Worm (Caenorhabditis elegans): ENCODE measurements around the gene F56C4.1.

Gene F56C4.1

DNA sequence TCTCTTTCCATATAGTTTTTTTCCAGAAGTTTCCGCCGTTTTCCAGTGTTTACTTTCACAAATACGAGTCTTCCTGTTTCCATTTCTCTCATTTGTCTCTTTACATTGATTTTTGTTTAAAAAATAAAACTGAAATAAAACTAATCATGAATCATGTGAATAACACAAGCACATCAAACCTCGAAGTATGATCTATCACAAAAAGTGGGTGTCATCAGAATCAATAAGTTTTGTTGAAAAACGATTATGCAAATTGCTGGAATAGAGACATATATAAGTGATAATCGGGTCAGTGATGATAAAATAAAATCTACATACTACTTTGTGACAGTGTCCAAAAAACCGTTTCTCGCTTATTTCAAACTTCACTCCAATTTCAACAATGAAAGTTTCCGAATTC is 15.9 kb upstream of the F56C4.1 start, which contains the start of gene R09H10.7:
Gene R09H10.7 (plus strand): TSS at position 301 of the 400 bp plus-strand sequence.
- no peak for TF ChIP-seq unc-130 (GFP tag; optimal IDR thresholded peaks at IDR 0.05)
- no peak for TF ChIP-seq dpff-1 (tag; optimal IDR thresholded peaks at IDR 0.05)
- TF ChIP-seq snpc-3.4 (tag; optimal IDR thresholded peaks at IDR 0.05) = no peak
- no peak for TF ChIP-seq F33H1.4 (GFP tag; IDR thresholded peaks at IDR 0.05)
- TF ChIP-seq fkh-3 (tag; optimal IDR thresholded peaks at IDR 0.05) = no peak
- TF ChIP-seq B0336.3 (GFP tag; IDR thresholded peaks at IDR 0.05) = peak; percentile 47; the same call in 1 of the 2 replicates

ce11 chrIV:10628724-10629123 is 8.0 kb upstream of the F56C4.1 start, which contains the start of gene R09H10.5:
Gene R09H10.5, minus strand, starts transcription at chrIV:10628829.
- TF ChIP-seq ztf-6 (GFP tag; IDR thresholded peaks at IDR 0.05) (no peak), nhr-80 (tag; optimal IDR thresholded peaks at IDR 0.05) (peak; percentile 51)

ce11 chrIV:10630953-10631554 is 5.7 kb upstream of the F56C4.1 start, which contains the start of gene F56C4.4:
Gene F56C4.4, minus strand, starts transcription at chrIV:10631267.
- TF ChIP-seq attf-5 (GFP tag; optimal IDR thresholded peaks at IDR 0.05) = no peak
- TF ChIP-seq lsy-27 (tag; optimal IDR thresholded peaks at IDR 0.05; ENCODE audit: borderline replicate concordance, insufficient read depth) = no peak
- no peak for TF ChIP-seq nhr-179 (tag; optimal IDR thresholded peaks at IDR 0.05)
- peak; percentile 53 for TF ChIP-seq unc-62 (GFP tag; optimal IDR thresholded peaks at IDR 0.05)
- no peak for TF ChIP-seq tbx-9 (tag; optimal IDR thresholded peaks at IDR 0.05; ENCODE audit: borderline replicate concordance)
- peak; percentile 13 for TF ChIP-seq ztf-22 (GFP tag; optimal IDR thresholded peaks at IDR 0.05)
- TF ChIP-seq zim-3 (tag; optimal IDR thresholded peaks at IDR 0.05) = no peak
- TF ChIP-seq madf-8 (GFP tag; conservative IDR thresholded peaks at IDR 0.05) = no peak
- TF ChIP-seq snpc-4 (GFP tag; optimal IDR thresholded peaks at IDR 0.05) = no peak
- no peak for TF ChIP-seq snpc-4 (tag; optimal IDR thresholded peaks at IDR 0.05)
- TF ChIP-seq let-607 (tag; optimal IDR thresholded peaks at IDR 0.05) = peak; percentile 69 to 81
- no peak for TF ChIP-seq ztf-26 (tag; optimal IDR thresholded peaks at IDR 0.05)
- TF ChIP-seq nfya-2 (GFP tag; IDR thresholded peaks at IDR 0.05) = no peak
- no peak for TF ChIP-seq somi-1 (GFP tag; optimal IDR thresholded peaks at IDR 0.05)
- TF ChIP-seq ceh-40 (GFP tag; IDR thresholded peaks at IDR 0.05) = no peak
- peak; percentile 32 for TF ChIP-seq atf-7 (tag; optimal IDR thresholded peaks at IDR 0.05)
- TF ChIP-seq F55B11.4 (tag; optimal IDR thresholded peaks at IDR 0.05; ENCODE audit: borderline replicate concordance, insufficient read depth) = no peak
- TF ChIP-seq nhr-80 (tag; optimal IDR thresholded peaks at IDR 0.05) = peak; percentile 92

DNA sequence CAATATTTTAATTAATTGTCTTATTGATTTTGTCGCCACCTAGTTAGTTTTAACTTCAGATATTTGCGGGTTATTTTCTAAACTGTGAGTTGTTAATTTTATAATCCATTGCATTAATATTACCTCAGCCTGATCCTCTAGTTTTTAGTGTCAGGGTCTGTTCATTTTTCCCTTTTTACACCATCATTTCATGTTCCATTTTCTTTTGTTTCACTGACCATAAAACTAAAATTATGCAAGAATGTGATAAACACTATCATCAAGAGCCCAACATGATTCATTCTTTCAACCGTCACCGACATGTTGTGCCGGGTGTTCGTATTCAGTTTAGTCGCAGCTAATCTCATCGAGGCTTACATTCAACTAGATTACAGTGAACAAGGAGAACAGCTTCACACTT is 2.2 kb downstream of the F56C4.1 start, which contains the start of gene F56C4.2:
Gene F56C4.2 (plus strand): TSS at position 301 of the 400 bp plus-strand sequence.
- TF ChIP-seq hsf-1 (GFP tag; IDR thresholded peaks at IDR 0.05) (no peak), Y67H2A.10 (GFP tag; conservative IDR thresholded peaks at IDR 0.05) (no peak), fkh-3 (tag; optimal IDR thresholded peaks at IDR 0.05) (no peak), nhr-27 (tag; optimal IDR thresholded peaks at IDR 0.05) (no peak), F55B11.4 (tag; optimal IDR thresholded peaks at IDR 0.05; ENCODE audit: borderline replicate concordance, insufficient read depth) (no peak), hmg-20 (GFP tag; IDR thresholded peaks at IDR 0.05) (no peak), lsy-27 (tag; optimal IDR thresholded peaks at IDR 0.05; ENCODE audit: borderline replicate concordance, insufficient read depth) (no peak), F22D6.2 (tag; optimal IDR thresholded peaks at IDR 0.05) (no peak), ceh-40 (GFP tag; IDR thresholded peaks at IDR 0.05) (no peak), Y53F4B.3 (GFP tag; IDR thresholded peaks at IDR 0.05) (no peak), ceh-91 (GFP tag; IDR thresholded peaks at IDR 0.05) (no peak), ztf-3 (GFP tag; optimal IDR thresholded peaks at IDR 0.05) (no peak), F33H1.4 (GFP tag; IDR thresholded peaks at IDR 0.05) (no peak), attf-5 (GFP tag; optimal IDR thresholded peaks at IDR 0.05) (no peak), nhr-90 (tag; optimal IDR thresholded peaks at IDR 0.05) (no peak), zim-3 (tag; optimal IDR thresholded peaks at IDR 0.05) (no peak), ama-1 (optimal IDR thresholded peaks at IDR 0.05) (no peak), ama-1 (GFP tag; optimal IDR thresholded peaks at IDR 0.05) (no peak), B0035.1 (tag; optimal IDR thresholded peaks at IDR 0.05) (no peak), die-1 (tag; optimal IDR thresholded peaks at IDR 0.05) (no peak)

All from whole organism, young adult.